Worm (Caenorhabditis elegans): Measurements from ENCODE around the gene C06E2.2.
A peak's percentile ranks its signal among the peaks of the same experiment; 100 is the strongest.

Gene C06E2.2

DNA sequence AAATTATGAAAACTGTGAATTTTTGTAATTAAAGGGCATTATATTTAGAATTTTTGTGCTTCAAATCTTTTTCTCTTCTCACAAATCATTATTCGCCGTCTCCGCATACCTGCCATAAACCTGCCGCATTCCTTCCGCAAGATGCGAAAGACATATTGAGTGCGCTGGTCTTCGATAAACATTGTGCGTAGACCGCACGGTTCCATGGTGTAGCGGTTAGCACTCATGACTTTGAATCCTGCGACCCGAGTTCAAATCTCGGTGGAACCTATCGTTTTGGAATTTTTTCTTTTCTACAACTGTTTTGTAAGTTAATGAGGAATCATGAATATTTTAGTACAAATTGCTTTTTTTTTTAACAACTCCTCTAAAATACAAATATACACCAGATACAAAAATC is 46.0 kb downstream of the C06E2.2 start:
- no peak for TF ChIP-seq sup-37 (GFP tag; optimal IDR thresholded peaks at IDR 0.05)
- TF ChIP-seq snu-23 (GFP tag; optimal IDR thresholded peaks at IDR 0.05) = peak; percentile 12
- peak; percentile 21 for TF ChIP-seq blmp-1 (tag; optimal IDR thresholded peaks at IDR 0.05)

DNA sequence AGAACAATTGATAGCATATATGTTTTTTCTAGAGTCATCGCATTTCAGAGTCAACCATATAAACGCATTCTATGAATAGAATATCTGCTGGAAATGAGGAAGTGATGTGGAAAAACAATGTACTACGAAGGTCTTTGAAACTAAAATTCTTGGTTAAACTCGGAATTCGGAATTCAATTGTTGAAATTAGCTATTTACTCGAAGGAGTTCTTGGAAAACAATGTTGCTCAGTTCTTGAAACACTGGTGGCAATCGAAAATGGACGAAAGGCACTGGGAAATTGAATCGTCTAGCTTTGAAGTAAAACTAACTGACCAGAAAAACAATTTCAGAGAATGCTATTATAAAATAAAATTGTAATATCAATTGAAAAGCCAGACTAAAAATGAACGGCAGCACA is 46.9 kb downstream of the C06E2.2 start:
- no peak for TF ChIP-seq nhr-77 (tag; optimal IDR thresholded peaks at IDR 0.05)
- no peak for TF ChIP-seq lin-39 (tag; optimal IDR thresholded peaks at IDR 0.05)
- no peak for TF ChIP-seq hpl-2 (GFP tag; optimal IDR thresholded peaks at IDR 0.05)
- TF ChIP-seq pqm-1 (tag; optimal IDR thresholded peaks at IDR 0.05) = no peak
- peak; percentile 55 for TF ChIP-seq fkh-8 (tag; optimal IDR thresholded peaks at IDR 0.05)
- no peak for TF ChIP-seq unc-86 (tag; optimal IDR thresholded peaks at IDR 0.05)
- no peak for TF ChIP-seq nhr-20 (tag; optimal IDR thresholded peaks at IDR 0.05)
- no peak for TF ChIP-seq irx-1 (tag; optimal IDR thresholded peaks at IDR 0.05)
- TF ChIP-seq F16B12.6 (tag; optimal IDR thresholded peaks at IDR 0.05) = no peak
- TF ChIP-seq nhr-85 (tag) = no peak
- TF ChIP-seq mef-2 (tag; optimal IDR thresholded peaks at IDR 0.05) = no peak
- no peak for TF ChIP-seq grh-1 (GFP tag; IDR thresholded peaks at IDR 0.05)
- TF ChIP-seq ceh-8 (GFP tag; optimal IDR thresholded peaks at IDR 0.05) = no peak
- TF ChIP-seq C04F5.9 (tag; optimal IDR thresholded peaks at IDR 0.05) = no peak
- no peak for TF ChIP-seq blmp-1 (tag; optimal IDR thresholded peaks at IDR 0.05)
- TF ChIP-seq lsy-2 (tag; optimal IDR thresholded peaks at IDR 0.05) = no peak
- TF ChIP-seq C34B4.2 (tag; optimal IDR thresholded peaks at IDR 0.05) = no peak
- peak; percentile 17 for TF ChIP-seq nhr-47 (tag; optimal IDR thresholded peaks at IDR 0.05)
- TF ChIP-seq egl-27 (tag; optimal IDR thresholded peaks at IDR 0.05) = no peak
- peak; percentile 57 for TF ChIP-seq nhr-71 (tag; optimal IDR thresholded peaks at IDR 0.05)
- TF ChIP-seq efl-1 (optimal IDR thresholded peaks at IDR 0.05) = no peak
- no peak for TF ChIP-seq efl-1 (GFP tag; optimal IDR thresholded peaks at IDR 0.05 in 1 of 2)
- no peak for TF ChIP-seq Y116A8C.19 (tag; optimal IDR thresholded peaks at IDR 0.05; ENCODE audit: borderline replicate concordance)
- no peak for TF ChIP-seq fos-1 (tag; optimal IDR thresholded peaks at IDR 0.05)
- TF ChIP-seq nhr-76 (tag; optimal IDR thresholded peaks at IDR 0.05) = no peak
- no peak for TF ChIP-seq lin-13 (GFP tag; optimal IDR thresholded peaks at IDR 0.05)
- no peak for TF ChIP-seq lir-3 (tag; optimal IDR thresholded peaks at IDR 0.05; ENCODE audit: poor library complexity)
- peak; percentile 58 for TF ChIP-seq tbx-2 (tag; optimal IDR thresholded peaks at IDR 0.05)
- TF ChIP-seq elt-2 (tag; optimal IDR thresholded peaks at IDR 0.05) = no peak
- TF ChIP-seq sptf-1 (tag; optimal IDR thresholded peaks at IDR 0.05) = no peak

DNA sequence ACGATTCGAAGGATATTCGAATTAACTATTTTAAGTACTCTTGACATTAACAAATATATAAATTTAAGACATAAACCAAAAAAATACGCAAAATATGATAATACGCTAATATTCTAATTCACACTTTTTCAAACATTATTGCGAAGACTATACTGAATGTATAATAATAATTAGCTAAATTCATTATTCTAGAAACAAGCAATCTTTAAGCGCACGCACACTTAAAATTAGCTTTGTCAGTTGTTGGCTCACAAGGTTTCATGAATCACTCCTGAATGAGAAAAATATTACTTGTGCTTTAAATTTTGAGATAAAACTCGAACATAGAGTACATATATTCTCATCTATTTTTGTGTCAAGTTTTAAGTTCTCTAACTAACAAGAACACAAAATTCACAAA is 47.4 kb downstream of the C06E2.2 start:
- TF ChIP-seq rnt-1 (tag; optimal IDR thresholded peaks at IDR 0.05) = no peak
- TF ChIP-seq ceh-8 (GFP tag; optimal IDR thresholded peaks at IDR 0.05) = peak; percentile 68
- TF ChIP-seq lin-14 (GFP tag; optimal IDR thresholded peaks at IDR 0.05) = peak; percentile 8

DNA sequence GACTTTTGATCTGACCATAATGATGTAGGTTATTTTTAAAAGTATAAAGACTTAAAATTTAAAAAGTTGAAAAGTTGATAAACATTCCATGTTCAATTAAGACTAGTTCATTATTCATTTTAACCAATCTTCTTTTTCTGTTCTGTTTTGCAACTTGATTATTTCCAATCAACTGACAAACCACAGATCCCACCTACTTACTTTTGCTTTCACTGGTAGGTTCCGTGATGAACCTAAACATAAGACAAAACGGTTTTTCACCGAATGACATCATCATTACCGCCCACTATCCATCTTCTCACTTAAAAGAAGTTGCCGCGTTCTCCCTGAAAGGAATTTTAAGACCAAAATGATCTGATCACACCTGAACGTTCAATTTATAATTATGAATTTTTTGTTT is 50.2 kb downstream of the C06E2.2 start:
- TF ChIP-seq blmp-1 (tag; optimal IDR thresholded peaks at IDR 0.05) (peak; percentile 92), aha-1 (tag; optimal IDR thresholded peaks at IDR 0.05) (no peak), lin-14 (GFP tag; optimal IDR thresholded peaks at IDR 0.05) (no peak), nhr-85 (tag) (peak; percentile 43), ceh-82 (tag; optimal IDR thresholded peaks at IDR 0.05) (no peak)
